Fruit fly (Drosophila melanogaster): ENCODE data around the gene Rab3-GAP.

- no peak for TF ChIP-seq Sox15 (GFP tag; optimal IDR thresholded peaks at IDR 0.05)
- TF ChIP-seq CG32006 (GFP tag; optimal IDR thresholded peaks at IDR 0.05), result no peak
- no peak for TF ChIP-seq fd59A (GFP tag; optimal IDR thresholded peaks at IDR 0.05)
- no peak for TF ChIP-seq Eip78C (GFP tag)
- no peak for TF ChIP-seq CG10669 (GFP tag; optimal IDR thresholded peaks at IDR 0.05)
- no peak for TF ChIP-seq Blimp-1 (GFP tag; optimal IDR thresholded peaks at IDR 0.05)
- no peak for TF ChIP-seq fkh (GFP tag; optimal IDR thresholded peaks at IDR 0.05)
- no peak for TF ChIP-seq CG6163 (GFP tag; IDR thresholded peaks at IDR 0.05)
- TF ChIP-seq CG7368 (GFP tag; optimal IDR thresholded peaks at IDR 0.05), result no peak
Observed at dm6 chr2L:12085010-12085409, 22.0 kb upstream of the Rab3-GAP start.

All from whole organism, prepupa.